Worm (Caenorhabditis elegans): ENCODE measurements around the gene rpl-22.

ce11 chrII:5058036-5058435 lies 2.6 kb downstream of the rpl-22 start, which contains the start of gene C27A2.12:
- TF ChIP-seq egl-27 (tag; optimal IDR thresholded peaks at IDR 0.05) (no peak), unc-39 (tag; optimal IDR thresholded peaks at IDR 0.05) (no peak), mdl-1 (tag; optimal IDR thresholded peaks at IDR 0.05) (no peak), snpc-4 (tag; optimal IDR thresholded peaks at IDR 0.05) (no peak), nhr-25 (tag; optimal IDR thresholded peaks at IDR 0.05) (no peak), ama-1 (optimal IDR thresholded peaks at IDR 0.05) (no peak), blmp-1 (tag; optimal IDR thresholded peaks at IDR 0.05; ENCODE audit: insufficient read depth) (no peak), elt-1 (tag; optimal IDR thresholded peaks at IDR 0.05) (no peak), F13H6.1 (tag; optimal IDR thresholded peaks at IDR 0.05) (no peak), aly-2 (tag; optimal IDR thresholded peaks at IDR 0.05) (no peak), nhr-23 (tag; optimal IDR thresholded peaks at IDR 0.05) (no peak), lsy-2 (tag; optimal IDR thresholded peaks at IDR 0.05) (no peak), ceh-82 (tag; optimal IDR thresholded peaks at IDR 0.05) (no peak), nhr-21 (tag; optimal IDR thresholded peaks at IDR 0.05) (no peak)

Data from whole organism, L2 larva.